Worm (Caenorhabditis elegans) whole organism, early embryonic: ENCODE results near the gene C06B3.1.

Experiments used
- B0310.2 ChIP-seq: sonication (generic microtip); optimal IDR thresholded peaks from 2 replicates; lab custom pipeline; 2016; ENCODE audit warnings: mild to moderate bottlenecking, missing genetic modification characterization, missing compliant biosample characterization
- aly-1 ChIP-seq: sonication (generic microtip); optimal IDR thresholded peaks from 2 replicates; lab custom pipeline; 2016; ENCODE audit warnings: missing genetic modification characterization, missing compliant biosample characterization
- ama-1 ChIP-seq: fragments of 150-350 bp; optimal IDR thresholded peaks from 2 replicates; lab custom pipeline; 2014
- ceh-36 ChIP-seq: sonication (generic microtip); optimal IDR thresholded peaks from 2 replicates; lab custom pipeline; 2016; ENCODE audit warnings: missing genetic modification characterization, inconsistent platforms, missing compliant biosample characterization
- flt-1 ChIP-seq: fragments of 200-800 bp; sonication (Bioruptor generic); IDR thresholded peaks from 2 replicates; pipeline ENCODE4 v1.3.6; 2022; ENCODE audit warnings: missing genetic modification characterization, missing compliant biosample characterization
- hnd-1 ChIP-seq: sonication (generic microtip); optimal IDR thresholded peaks from 2 replicates; lab custom pipeline; 2016; ENCODE audit warnings: missing genetic modification characterization, missing compliant biosample characterization
- sea-1 ChIP-seq: fragments of 200-800 bp; sonication (Bioruptor generic); conservative IDR thresholded peaks from 2 replicates; pipeline ENCODE4 v1.3.6; 2022; ENCODE audit warnings: missing genetic modification characterization, missing compliant biosample characterization
- tbx-11 ChIP-seq: fragments of 200-800 bp; sonication (Bioruptor generic); IDR thresholded peaks from 2 replicates; pipeline ENCODE4 v1.3.6; 2022; ENCODE audit warnings: missing genetic modification characterization, missing compliant biosample characterization
- tbx-37 ChIP-seq: fragments of 200-800 bp; sonication (Bioruptor generic); conservative IDR thresholded peaks from 2 replicates; pipeline ENCODE4 v1.3.6; 2022; ENCODE audit warnings: missing genetic modification reagents, missing genetic modification characterization, missing compliant biosample characterization

ce11 chrV:13899213-13899612 is 3.4 kb upstream of the C06B3.1 start, which contains the start of gene oac-3:
- no peak for TF ChIP-seq ama-1 (lab: Kevin White, UChicago)
- TF ChIP-seq ceh-36, result no peak
- TF ChIP-seq hnd-1, result no peak
- no peak for TF ChIP-seq tbx-11 (GFP tag; lab: Robert Waterston, UW)
- no peak for TF ChIP-seq sea-1 (GFP tag; lab: Robert Waterston, UW)
- TF ChIP-seq aly-1 (tag; lab: Kevin White, UChicago), result no peak
- TF ChIP-seq tbx-37 (GFP tag; lab: Robert Waterston, UW), result no peak
- TF ChIP-seq B0310.2 (tag; lab: Kevin White, UChicago), result no peak
- no peak for TF ChIP-seq flt-1
